Fruit fly (Drosophila melanogaster): ENCODE results near the gene CG11369.
A peak's percentile ranks its signal among the peaks of the same experiment; 100 is the strongest.

CG11369 gene

DNA sequence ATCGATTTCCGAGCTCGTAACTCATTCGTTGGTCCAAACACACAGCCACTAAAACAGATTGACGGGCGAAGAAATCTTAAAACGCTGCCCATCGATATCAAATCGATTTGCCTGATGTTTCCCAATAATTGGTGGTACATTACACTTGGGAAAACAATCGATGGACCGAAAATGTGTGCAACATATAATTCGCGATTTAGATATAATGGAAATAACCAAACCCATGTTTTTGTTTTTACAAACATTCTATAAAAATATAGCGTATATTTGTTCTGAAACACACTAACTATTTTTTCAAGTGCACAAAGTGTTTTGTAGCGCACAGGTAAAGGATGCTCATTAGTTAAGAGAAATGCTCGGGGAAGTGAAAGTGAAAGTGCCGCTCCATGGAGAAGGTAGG, 22.0 kb upstream of the CG11369 start (continued):
- TF ChIP-seq mld (GFP tag; IDR thresholded peaks at IDR 0.05; ENCODE audit: partially characterized antibody) (no peak), CG10543 (GFP tag; optimal IDR thresholded peaks at IDR 0.05) (no peak), ash1 (GFP tag; optimal IDR thresholded peaks at IDR 0.05) (no peak), CG5953 (GFP tag; IDR thresholded peaks at IDR 0.05) (no peak), pnt (GFP tag; optimal IDR thresholded peaks at IDR 0.05) (no peak), CG8478 (optimal IDR thresholded peaks at IDR 0.05) (no peak), CG8281 (tag; optimal IDR thresholded peaks at IDR 0.05) (no peak), gsb (GFP tag; IDR thresholded peaks at IDR 0.05) (no peak), Doc2 (GFP tag; IDR thresholded peaks at IDR 0.05) (no peak), Xrp1 (GFP tag; IDR thresholded peaks at IDR 0.05) (peak; percentile 61), CG15073 (GFP tag; optimal IDR thresholded peaks at IDR 0.05) (no peak), CG12219 (GFP tag; optimal IDR thresholded peaks at IDR 0.05) (no peak), CG33557 (GFP tag; optimal IDR thresholded peaks at IDR 0.05) (peak; percentile 34), lola (GFP tag; optimal IDR thresholded peaks at IDR 0.05) (peak in 1 of 3 experiments; percentile 68), gcm (GFP tag; optimal IDR thresholded peaks at IDR 0.05) (no peak), slou (GFP tag; optimal IDR thresholded peaks at IDR 0.05) (no peak), nau (GFP tag; optimal IDR thresholded peaks at IDR 0.05) (no peak), zfh2 (GFP tag; optimal IDR thresholded peaks at IDR 0.05) (no peak), sna (GFP tag; IDR thresholded peaks at IDR 0.05; ENCODE audit: partially characterized antibody) (no peak), CG17829 (tag; optimal IDR thresholded peaks at IDR 0.05) (peak; percentile 66), zfh1 (GFP tag; IDR thresholded peaks at IDR 0.05) (peak; percentile 72), Six4 (GFP tag; optimal IDR thresholded peaks at IDR 0.05) (peak; percentile 6), CG7963 (GFP tag; IDR thresholded peaks at IDR 0.05; ENCODE audit: partially characterized antibody) (no peak), sc (optimal IDR thresholded peaks at IDR 0.05) (no peak), sc (GFP tag; optimal IDR thresholded peaks at IDR 0.05) (no peak), CG1024 (GFP tag; IDR thresholded peaks at IDR 0.05) (peak; percentile 13; the same call in 1 of the 2 replicates), Ssrp (tag; optimal IDR thresholded peaks at IDR 0.05) (peak; percentile 24), Sin3A (optimal IDR thresholded peaks at IDR 0.05) (no peak), CG12391 (tag; optimal IDR thresholded peaks at IDR 0.05) (peak; percentile 31), CG2712 (tag; optimal IDR thresholded peaks at IDR 0.05) (peak; percentile 75), CG3065 (GFP tag; optimal IDR thresholded peaks at IDR 0.05) (no peak), nerfin-1 (tag; optimal IDR thresholded peaks at IDR 0.05) (no peak), CG12769 (tag; optimal IDR thresholded peaks at IDR 0.05) (no peak), schlank (tag; optimal IDR thresholded peaks at IDR 0.05) (no peak), CG6813 (GFP tag; optimal IDR thresholded peaks at IDR 0.05) (no peak), rib (GFP tag; IDR thresholded peaks at IDR 0.05) (no peak), fru (optimal IDR thresholded peaks at IDR 0.05) (no peak), Fer2 (tag; optimal IDR thresholded peaks at IDR 0.05) (no peak), CG33213 (GFP tag; optimal IDR thresholded peaks at IDR 0.05) (no peak), Hey (tag; optimal IDR thresholded peaks at IDR 0.05) (no peak), pzg (GFP tag; optimal IDR thresholded peaks at IDR 0.05) (no peak), CG12659 (GFP tag; optimal IDR thresholded peaks at IDR 0.05) (no peak), Hmr (GFP tag; optimal IDR thresholded peaks at IDR 0.05) (no peak), dpn (GFP tag; optimal IDR thresholded peaks at IDR 0.05) (peak in 1 of 2 experiments; percentile 11), CG6689 (GFP tag; IDR thresholded peaks at IDR 0.05) (peak; percentile 39), Hr78 (GFP tag; optimal IDR thresholded peaks at IDR 0.05) (no peak), CG16779 (GFP tag; IDR thresholded peaks at IDR 0.05) (no peak), CG10321 (GFP tag; IDR thresholded peaks at IDR 0.05) (no peak), CG18599 (GFP tag; optimal IDR thresholded peaks at IDR 0.05) (no peak), Xbp1 (GFP tag; optimal IDR thresholded peaks at IDR 0.05) (no peak), Elba2 (GFP tag; optimal IDR thresholded peaks at IDR 0.05) (peak; percentile 15), MESR4 (GFP tag; optimal IDR thresholded peaks at IDR 0.05) (no peak)
